Fruit fly (Drosophila melanogaster) whole organism: ENCODE results near the gene mRpL36.

Experiments
- CG8478 ChIP-seq: fragments of >200 bp; optimal IDR thresholded peaks from 2 replicates; lab custom pipeline; 2018; ENCODE audit warnings: inconsistent platforms
- Dll ChIP-seq: fragments of >200 bp; optimal IDR thresholded peaks from 2 replicates; lab custom pipeline; 2017
- EcR ChIP-seq, 2 experiments: fragments of >200 bp; optimal IDR thresholded peaks; 2 replicates each; lab custom pipeline; 2017; ENCODE audit warnings: missing biosample characterization in 2 of 2, missing genetic modification characterization in 2 of 2, missing genetic modification reagents in 2 of 2
- pan ChIP-seq: fragments of >200 bp; optimal IDR thresholded peaks from 2 replicates; lab custom pipeline; 2017
- psq ChIP-seq: fragments of >200 bp; optimal IDR thresholded peaks from 2 replicates; lab custom pipeline; 2017
- usp ChIP-seq: fragments of >200 bp; optimal IDR thresholded peaks from 2 replicates; lab custom pipeline; 2017; ENCODE audit warnings: missing biosample characterization, missing genetic modification characterization, mixed read lengths

mRpL36 gene

dm6 chr3L:8124481-8125359, at the start of gene mRpL36, which contains the start of gene CG7550:
mRpL36 (minus strand) TSS chr3L:8125132.
CG7550 (minus strand) TSS chr3L:8124531.
- TF ChIP-seq EcR (GFP tag; optimal IDR thresholded peaks at IDR 0.05; lab: Kevin White, UChicago) = no peak
- no peak for TF ChIP-seq usp (GFP tag; lab: Kevin White, UChicago)
- no peak for TF ChIP-seq psq (lab: Kevin White, UChicago)
- TF ChIP-seq pan (lab: Kevin White, UChicago) = no peak
- no peak for TF ChIP-seq Dll (lab: Kevin White, UChicago)
- no peak for TF ChIP-seq CG8478 (lab: Kevin White, UChicago)

dm6 chr3L:8165436-8165835, 40.5 kb upstream of the mRpL36 start, which contains the start of gene CG13675:
CG13675 (minus strand) TSS chr3L:8165518.
- TF ChIP-seq usp (GFP tag; lab: Kevin White, UChicago) = no peak
- TF ChIP-seq psq (lab: Kevin White, UChicago) = no peak
- no peak for TF ChIP-seq EcR (GFP tag; optimal IDR thresholded peaks at IDR 0.05; lab: Kevin White, UChicago)
- TF ChIP-seq CG8478 (lab: Kevin White, UChicago) = no peak
- no peak for TF ChIP-seq pan (lab: Kevin White, UChicago)

- TF ChIP-seq psq (lab: Kevin White, UChicago) (no peak), Dll (lab: Kevin White, UChicago) (no peak), pan (lab: Kevin White, UChicago) (no peak), usp (GFP tag; lab: Kevin White, UChicago) (no peak), EcR (GFP tag; optimal IDR thresholded peaks at IDR 0.05; lab: Kevin White, UChicago) (no peak), CG8478 (lab: Kevin White, UChicago) (no peak)
Measured at dm6 chr3L:8159724-8160422, 34.9 kb upstream of the mRpL36 start, which contains the start of gene CG43886. CG43886 (minus strand) TSS chr3L:8159774.

dm6 chr3L:8158715-8159380, 33.9 kb upstream of the mRpL36 start, which contains the start of gene CG42445:
CG42445 (minus strand) TSS chr3L:8158900.
- TF ChIP-seq CG8478 (lab: Kevin White, UChicago) (no peak), usp (GFP tag; lab: Kevin White, UChicago) (no peak), psq (lab: Kevin White, UChicago) (no peak), Dll (lab: Kevin White, UChicago) (no peak), EcR (GFP tag; optimal IDR thresholded peaks at IDR 0.05; lab: Kevin White, UChicago) (no peak), pan (lab: Kevin White, UChicago) (no peak)

dm6 chr3L:8157079-8157478, 32.1 kb upstream of the mRpL36 start:
- TF ChIP-seq CG8478 (lab: Kevin White, UChicago) (no peak), Dll (lab: Kevin White, UChicago) (no peak), psq (lab: Kevin White, UChicago) (no peak), pan (lab: Kevin White, UChicago) (no peak), usp (GFP tag; lab: Kevin White, UChicago) (no peak), EcR (GFP tag; optimal IDR thresholded peaks at IDR 0.05; lab: Kevin White, UChicago) (no peak)

dm6 chr3L:8156199-8156598, 31.3 kb upstream of the mRpL36 start:
- TF ChIP-seq CG8478 (lab: Kevin White, UChicago) = no peak
- no peak for TF ChIP-seq psq (lab: Kevin White, UChicago)
- no peak for TF ChIP-seq EcR (GFP tag; optimal IDR thresholded peaks at IDR 0.05; lab: Kevin White, UChicago)
- TF ChIP-seq Dll (lab: Kevin White, UChicago) = no peak
- no peak for TF ChIP-seq usp (GFP tag; lab: Kevin White, UChicago)
- TF ChIP-seq pan (lab: Kevin White, UChicago) = no peak

- TF ChIP-seq pan (lab: Kevin White, UChicago) (no peak), CG8478 (lab: Kevin White, UChicago) (no peak), Dll (lab: Kevin White, UChicago) (no peak), psq (lab: Kevin White, UChicago) (no peak), EcR (GFP tag; optimal IDR thresholded peaks at IDR 0.05; lab: Kevin White, UChicago) (no peak), usp (GFP tag; lab: Kevin White, UChicago) (no peak)
Measured at dm6 chr3L:8155324-8155723, 30.4 kb upstream of the mRpL36 start.

- TF ChIP-seq usp (GFP tag; lab: Kevin White, UChicago) = no peak
- TF ChIP-seq EcR (GFP tag; optimal IDR thresholded peaks at IDR 0.05; lab: Kevin White, UChicago) = no peak
- TF ChIP-seq Dll (lab: Kevin White, UChicago) = no peak
- TF ChIP-seq pan (lab: Kevin White, UChicago) = no peak
- TF ChIP-seq psq (lab: Kevin White, UChicago) = no peak
- no peak for TF ChIP-seq CG8478 (lab: Kevin White, UChicago)
Measured at dm6 chr3L:8154544-8154943, 29.6 kb upstream of the mRpL36 start.

- no peak for TF ChIP-seq CG8478 (lab: Kevin White, UChicago)
- TF ChIP-seq psq (lab: Kevin White, UChicago) = no peak
- TF ChIP-seq pan (lab: Kevin White, UChicago) = no peak
- TF ChIP-seq usp (GFP tag; lab: Kevin White, UChicago) = no peak
- TF ChIP-seq Dll (lab: Kevin White, UChicago) = no peak
- no peak for TF ChIP-seq EcR (GFP tag; optimal IDR thresholded peaks at IDR 0.05; lab: Kevin White, UChicago)
Measured at dm6 chr3L:8153206-8153996, 28.5 kb upstream of the mRpL36 start.
